Fruit fly (Drosophila melanogaster) whole organism, embryonic: Measurements from ENCODE around the gene CG12057.
A peak's percentile ranks its signal among the peaks of the same experiment; 100 is the strongest.

Experiments
- Aef1 ChIP-seq: fragments of 200-800 bp; sonication (Bioruptor generic); IDR thresholded peaks from 3 replicates; pipeline ENCODE4 v1.3.6; 2022; ENCODE audit warnings: missing biosample characterization, missing genetic modification characterization
- B-H2 ChIP-seq: fragments of 200-800 bp; sonication (Bioruptor generic); optimal IDR thresholded peaks from 2 replicates; lab custom pipeline; 2018; ENCODE audit warnings: missing biosample characterization, mild to moderate bottlenecking, missing genetic modification characterization
- Blimp-1 ChIP-seq: fragments of 200-800 bp; sonication (Bioruptor generic); optimal IDR thresholded peaks from 3 replicates; lab custom pipeline; 2018; ENCODE audit warnings: missing biosample characterization, missing genetic modification characterization, mild to moderate bottlenecking, moderate library complexity, missing genetic modification reagents
- CG10209 ChIP-seq: fragments of 200-800 bp; sonication (Bioruptor generic); optimal IDR thresholded peaks from 3 replicates; lab custom pipeline; 2017; ENCODE audit warnings: missing biosample characterization, mild to moderate bottlenecking, missing genetic modification characterization, missing genetic modification reagents
- CG10543 ChIP-seq: fragments of 200-800 bp; sonication (Bioruptor generic); optimal IDR thresholded peaks from 3 replicates; lab custom pipeline; 2017; ENCODE audit warnings: missing biosample characterization, mild to moderate bottlenecking, missing genetic modification characterization, moderate library complexity
- CG10565 ChIP-seq: fragments of 200-800 bp; sonication (Bioruptor generic); optimal IDR thresholded peaks from 3 replicates; lab custom pipeline; 2016; ENCODE audit warnings: missing biosample characterization, mild to moderate bottlenecking, missing genetic modification characterization
- CG11695 ChIP-seq: fragments of 200-800 bp; sonication (Bioruptor generic); IDR thresholded peaks from 3 replicates; pipeline ENCODE4 v1.3.6; 2022; ENCODE audit warnings: missing biosample characterization, missing genetic modification characterization
- CG12104 ChIP-seq: fragments of 200-800 bp; sonication (Bioruptor generic); optimal IDR thresholded peaks from 3 replicates; lab custom pipeline; 2016; ENCODE audit warnings: missing biosample characterization, missing genetic modification characterization
- CG12942 ChIP-seq: fragments of 200-800 bp; sonication (Bioruptor generic); optimal IDR thresholded peaks from 3 replicates; lab custom pipeline; 2016; ENCODE audit warnings: missing biosample characterization, missing genetic modification characterization
- CG16779 ChIP-seq: fragments of 200-800 bp; sonication (Bioruptor generic); IDR thresholded peaks from 2 replicates; pipeline ENCODE4 v1.3.6; 2022; ENCODE audit warnings: missing biosample characterization, missing genetic modification characterization
- CG16815 ChIP-seq: fragments of 200-800 bp; sonication (Bioruptor generic); optimal IDR thresholded peaks from 3 replicates; lab custom pipeline; 2017; ENCODE audit warnings: missing biosample characterization, mild to moderate bottlenecking, missing genetic modification characterization
- CG17186 ChIP-seq: fragments of 200-800 bp; sonication (Bioruptor generic); optimal IDR thresholded peaks from 3 replicates; lab custom pipeline; 2017; ENCODE audit warnings: missing biosample characterization, missing genetic modification reagents, missing genetic modification characterization
- CG17328 ChIP-seq: fragments of 200-800 bp; sonication (Bioruptor generic); IDR thresholded peaks from 2 replicates; pipeline ENCODE4 v1.3.6; 2022; ENCODE audit warnings: missing biosample characterization, missing genetic modification characterization
- CG1792 ChIP-seq: fragments of 200-800 bp; sonication (Bioruptor generic); optimal IDR thresholded peaks from 2 replicates; lab custom pipeline; 2016; ENCODE audit warnings: missing biosample characterization, missing genetic modification characterization
- CG32532 ChIP-seq: fragments of 200-800 bp; sonication (Bioruptor generic); IDR thresholded peaks from 2 replicates; pipeline ENCODE4 v1.3.6; 2022; ENCODE audit warnings: missing biosample characterization, missing genetic modification characterization
- CG32767 ChIP-seq: fragments of 200-800 bp; sonication (Bioruptor generic); IDR thresholded peaks from 2 replicates; pipeline ENCODE4 v1.3.6; 2022; ENCODE audit warnings: missing biosample characterization, missing genetic modification characterization
- CG43689 ChIP-seq: fragments of 200-800 bp; sonication (Bioruptor generic); IDR thresholded peaks from 2 replicates; pipeline ENCODE4 v1.3.6; 2022; ENCODE audit warnings: missing biosample characterization, missing genetic modification characterization
- CG4617 ChIP-seq: fragments of 200-800 bp; sonication (Bioruptor generic); optimal IDR thresholded peaks from 3 replicates; lab custom pipeline; 2016; ENCODE audit warnings: missing biosample characterization, missing genetic modification characterization, borderline replicate concordance
- CG8290 ChIP-seq, 3 experiments: fragments of 200-800 bp; sonication (Bioruptor generic); optimal IDR thresholded peaks; 2 replicates each; lab custom pipeline; 2016 to 2019; ENCODE audit warnings: missing biosample characterization in 3 of 3, missing genetic modification characterization in 3 of 3, mild to moderate bottlenecking in 2 of 3, moderate library complexity in 1 of 3
- CG9797 ChIP-seq: fragments of 200-800 bp; sonication (Bioruptor generic); optimal IDR thresholded peaks from 3 replicates; lab custom pipeline; 2018; ENCODE audit warnings: missing biosample characterization, mild to moderate bottlenecking, missing genetic modification characterization
- CTCF ChIP-seq: fragments of 200-800 bp; sonication (Bioruptor generic); optimal IDR thresholded peaks from 2 replicates; lab custom pipeline; 2017; ENCODE audit warnings: missing biosample characterization, mild to moderate bottlenecking, missing genetic modification characterization, moderate library complexity
- Camta ChIP-seq: fragments of 200-800 bp; sonication (Bioruptor generic); optimal IDR thresholded peaks from 2 replicates; lab custom pipeline; 2016; ENCODE audit warnings: missing biosample characterization, missing genetic modification characterization
- D19B ChIP-seq: fragments of 200-800 bp; sonication (Bioruptor generic); optimal IDR thresholded peaks from 2 replicates; lab custom pipeline; 2017; ENCODE audit warnings: missing biosample characterization, mild to moderate bottlenecking, missing genetic modification characterization
- Dip2 ChIP-seq: fragments of 200-800 bp; sonication (Bioruptor generic); IDR thresholded peaks from 2 replicates; pipeline ENCODE4 v1.3.6; 2022; ENCODE audit warnings: missing biosample characterization, missing genetic modification characterization
- Drgx ChIP-seq: fragments of 200-800 bp; sonication (Bioruptor generic); IDR thresholded peaks from 2 replicates; pipeline ENCODE4 v1.3.6; 2022; ENCODE audit warnings: missing biosample characterization, missing genetic modification characterization
- Ets97D ChIP-seq: fragments of 200-800 bp; sonication (Bioruptor generic); optimal IDR thresholded peaks from 3 replicates; lab custom pipeline; 2016; ENCODE audit warnings: missing biosample characterization, missing genetic modification characterization
- Fer1 ChIP-seq: fragments of 200-800 bp; sonication (Bioruptor generic); optimal IDR thresholded peaks from 2 replicates; lab custom pipeline; 2017; ENCODE audit warnings: missing biosample characterization, mild to moderate bottlenecking, missing genetic modification characterization
- Fer3 ChIP-seq: fragments of 200-800 bp; sonication (Bioruptor generic); optimal IDR thresholded peaks from 2 replicates; lab custom pipeline; 2018; ENCODE audit warnings: missing biosample characterization, mild to moderate bottlenecking, missing genetic modification characterization, moderate library complexity
- Hr3 ChIP-seq: fragments of 200-800 bp; sonication (Bioruptor generic); optimal IDR thresholded peaks from 3 replicates; lab custom pipeline; 2016; ENCODE audit warnings: missing biosample characterization, missing genetic modification characterization
- Hr39 ChIP-seq: fragments of >200 bp; optimal IDR thresholded peaks from 2 replicates; lab custom pipeline; 2017
- Hr51 ChIP-seq, 2 experiments: fragments of 200-800 bp; sonication (Bioruptor generic); optimal IDR thresholded peaks; 2 replicates in 1 of 2; 3 replicates in 1 of 2; lab custom pipeline; 2016 to 2018; ENCODE audit warnings: missing biosample characterization in 2 of 2, missing genetic modification characterization in 2 of 2, mild to moderate bottlenecking in 1 of 2, moderate library complexity in 1 of 2
- Oaz ChIP-seq: fragments of 200-800 bp; sonication (Bioruptor generic); IDR thresholded peaks from 2 replicates; pipeline ENCODE4 v1.3.6; 2022; ENCODE audit warnings: missing biosample characterization, missing genetic modification characterization
- Six4 ChIP-seq: fragments of 200-800 bp; sonication (Bioruptor generic); optimal IDR thresholded peaks from 2 replicates; lab custom pipeline; 2016; ENCODE audit warnings: missing biosample characterization, missing genetic modification characterization
- ab ChIP-seq: fragments of 200-800 bp; sonication (Bioruptor generic); optimal IDR thresholded peaks from 2 replicates; lab custom pipeline; 2016; ENCODE audit warnings: missing biosample characterization, missing genetic modification characterization
- abd-A ChIP-seq: fragments of 200-800 bp; sonication (Bioruptor generic); optimal IDR thresholded peaks from 3 replicates; lab custom pipeline; 2019; ENCODE audit warnings: missing biosample characterization, mild to moderate bottlenecking, missing genetic modification characterization, moderate library complexity
- bsh ChIP-seq, 2 experiments: fragments of 200-800 bp; sonication (Bioruptor generic); optimal IDR thresholded peaks; 2 replicates each; lab custom pipeline; 2017 to 2018; ENCODE audit warnings: mild to moderate bottlenecking in 2 of 2, missing biosample characterization in 2 of 2, missing genetic modification characterization in 2 of 2, moderate library complexity in 1 of 2
- da ChIP-seq: fragments of 200-800 bp; sonication (Bioruptor generic); optimal IDR thresholded peaks from 2 replicates; lab custom pipeline; 2016; ENCODE audit warnings: missing biosample characterization, missing genetic modification characterization
- dan ChIP-seq: fragments of 200-800 bp; sonication (Bioruptor generic); IDR thresholded peaks from 2 replicates; pipeline ENCODE4 v1.3.6; 2022; ENCODE audit warnings: missing biosample characterization, missing genetic modification characterization
- eve ChIP-seq, 2 experiments: fragments of >200 bp; optimal IDR thresholded peaks; 2 replicates each; lab custom pipeline; 2017; ENCODE audit warnings: missing biosample characterization in 2 of 2, missing genetic modification characterization in 2 of 2
- ewg ChIP-seq: fragments of 200-800 bp; sonication (Bioruptor generic); optimal IDR thresholded peaks from 3 replicates; lab custom pipeline; 2017; ENCODE audit warnings: mild to moderate bottlenecking, missing biosample characterization, missing genetic modification reagents, missing genetic modification characterization
- fd64A ChIP-seq: fragments of 200-800 bp; sonication (Bioruptor generic); optimal IDR thresholded peaks from 3 replicates; lab custom pipeline; 2018; ENCODE audit warnings: missing biosample characterization, mild to moderate bottlenecking, missing genetic modification characterization
- gce ChIP-seq: fragments of 200-800 bp; sonication (Bioruptor generic); IDR thresholded peaks from 3 replicates; pipeline ENCODE4 v1.3.6; 2022; ENCODE audit warnings: missing biosample characterization, missing genetic modification characterization
- hbn ChIP-seq: fragments of 200-800 bp; sonication (Bioruptor generic); IDR thresholded peaks from 2 replicates; pipeline ENCODE4 v1.3.6; 2022; ENCODE audit warnings: missing biosample characterization, missing genetic modification characterization; ENCODE audit not compliant: partially characterized antibody
- hth ChIP-seq: fragments of >200 bp; optimal IDR thresholded peaks from 2 replicates; lab custom pipeline; 2017; ENCODE audit warnings: inconsistent platforms
- insv ChIP-seq, 2 experiments: fragments of 200-800 bp; sonication (Bioruptor generic); optimal IDR thresholded peaks; 3 replicates each; lab custom pipeline; 2016 to 2018; ENCODE audit warnings: missing biosample characterization in 2 of 2, missing genetic modification characterization in 2 of 2
- jing ChIP-seq: fragments of 200-800 bp; sonication (Bioruptor generic); optimal IDR thresholded peaks from 2 replicates; lab custom pipeline; 2018; ENCODE audit warnings: missing biosample characterization, mild to moderate bottlenecking, missing genetic modification characterization
- nmo ChIP-seq: fragments of 200-800 bp; sonication (Bioruptor generic); optimal IDR thresholded peaks from 2 replicates; lab custom pipeline; 2018; ENCODE audit warnings: missing biosample characterization, mild to moderate bottlenecking, missing genetic modification characterization, moderate library complexity
- pnt ChIP-seq: fragments of 200-800 bp; sonication (Bioruptor generic); optimal IDR thresholded peaks from 3 replicates; lab custom pipeline; 2016; ENCODE audit warnings: missing biosample characterization, missing genetic modification characterization
- pzg ChIP-seq: fragments of 200-800 bp; sonication (Bioruptor generic); optimal IDR thresholded peaks from 3 replicates; lab custom pipeline; 2018; ENCODE audit warnings: missing biosample characterization, mild to moderate bottlenecking, missing genetic modification characterization, moderate library complexity
- salm ChIP-seq: fragments of 200-800 bp; sonication (Bioruptor generic); optimal IDR thresholded peaks from 2 replicates; lab custom pipeline; 2018; ENCODE audit warnings: missing biosample characterization, mild to moderate bottlenecking, missing genetic modification characterization
- sr ChIP-seq: fragments of 200-800 bp; sonication (Bioruptor generic); IDR thresholded peaks from 3 replicates; pipeline ENCODE4 v1.3.6; 2022; ENCODE audit warnings: missing biosample characterization, missing genetic modification characterization
- ttk ChIP-seq: fragments of 200-800 bp; sonication (Bioruptor generic); IDR thresholded peaks from 2 replicates; pipeline ENCODE4 v2.1.2; 2022; ENCODE audit warnings: missing biosample characterization, missing genetic modification characterization

CG12057 gene

dm6 chrX:9193604-9194003, 2.1 kb downstream of the CG12057 start, which contains the start of gene CG12106 (continued):
- TF ChIP-seq CG10565 (GFP tag; lab: Kevin White, UChicago) (no peak), CG1792 (GFP tag; lab: Kevin White, UChicago) (no peak), pzg (GFP tag; lab: Kevin White, UChicago) (peak; percentile 30), Six4 (GFP tag; lab: Kevin White, UChicago) (no peak), insv (GFP tag; optimal IDR thresholded peaks at IDR 0.05; lab: Kevin White, UChicago) (no peak), CG43689 (GFP tag; lab: Robert Waterston, UW) (no peak), Fer1 (GFP tag; lab: Kevin White, UChicago) (peak; percentile 55), CG9797 (no peak), Hr51 (GFP tag; optimal IDR thresholded peaks at IDR 0.05; lab: Kevin White, UChicago) (peak in 1 of 2 experiments; percentile 48), bsh (GFP tag; optimal IDR thresholded peaks at IDR 0.05; lab: Kevin White, UChicago) (peak in 1 of 2 experiments; percentile 46), nmo (GFP tag; lab: Kevin White, UChicago) (peak; percentile 55), Oaz (GFP tag; lab: Robert Waterston, UW) (peak; percentile 42; the same call in 1 of the 2 replicates), CG4617 (GFP tag; lab: Kevin White, UChicago) (peak; percentile 23), Hr3 (GFP tag; lab: Kevin White, UChicago) (peak; percentile 4), CG12942 (GFP tag; lab: Kevin White, UChicago) (peak; percentile 34), hbn (GFP tag; lab: Robert Waterston, UW) (no peak), CG32532 (no peak; the same call in 1 of the 2 replicates), Drgx (no peak; the same call in 1 of the 2 replicates), CG17186 (GFP tag; lab: Kevin White, UChicago) (peak; percentile 99), da (GFP tag; lab: Kevin White, UChicago) (no peak), CG8290 (GFP tag; optimal IDR thresholded peaks at IDR 0.05; lab: Kevin White, UChicago) (no peak), CG8290 (tag; optimal IDR thresholded peaks at IDR 0.05; lab: Kevin White, UChicago) (peak in 1 of 2 experiments; percentile 72), D19B (GFP tag; lab: Kevin White, UChicago) (no peak), CG10543 (GFP tag; lab: Kevin White, UChicago) (peak; percentile 32), CG32767 (GFP tag; lab: Robert Waterston, UW) (no peak), sr (GFP tag; lab: Robert Waterston, UW) (no peak), CG17328 (GFP tag; lab: Robert Waterston, UW) (no peak), gce (GFP tag; lab: Robert Waterston, UW) (no peak), pnt (GFP tag; lab: Kevin White, UChicago) (no peak), Ets97D (GFP tag; lab: Kevin White, UChicago) (no peak), Blimp-1 (GFP tag; lab: Kevin White, UChicago) (no peak), CTCF (no peak), Dip2 (GFP tag; lab: Robert Waterston, UW) (no peak), Hr39 (lab: Kevin White, UChicago) (no peak), B-H2 (peak; percentile 28), eve (GFP tag; optimal IDR thresholded peaks at IDR 0.05; lab: Kevin White, UChicago) (no peak), dan (GFP tag; lab: Robert Waterston, UW) (no peak), CG16779 (no peak), Camta (GFP tag; lab: Kevin White, UChicago) (no peak), ewg (GFP tag; lab: Kevin White, UChicago) (no peak), Fer3 (tag; lab: Kevin White, UChicago) (peak; percentile 62), abd-A (no peak), jing (GFP tag; lab: Kevin White, UChicago) (peak; percentile 14), CG12104 (no peak), ttk (GFP tag; lab: Robert Waterston, UW) (no peak), CG11695 (GFP tag; lab: Robert Waterston, UW) (peak; percentile 45; the same call in 1 of the 3 replicates), ab (no peak), hth (lab: Kevin White, UChicago) (no peak), Aef1 (GFP tag; lab: Robert Waterston, UW) (peak; percentile 59; the same call in 2 of the 3 replicates), fd64A (GFP tag; lab: Kevin White, UChicago) (no peak), CG16815 (GFP tag; lab: Kevin White, UChicago) (no peak), salm (no peak), CG10209 (GFP tag; lab: Kevin White, UChicago) (peak; percentile 12)
